Worm (Caenorhabditis elegans): ENCODE measurements around the gene K05F6.8.

ce11 chrII:1579886-1580285, 12.3 kb upstream of the K05F6.8 start, which contains the start of gene math-38:
- TF ChIP-seq ztf-29 (GFP tag; IDR thresholded peaks at IDR 0.05) = no peak
- TF ChIP-seq klf-2 (GFP tag; conservative IDR thresholded peaks at IDR 0.05) = no peak
- no peak for TF ChIP-seq ref-1 (GFP tag; conservative IDR thresholded peaks at IDR 0.05)
